Worm (Caenorhabditis elegans) whole organism, L3 larva: ENCODE data around the gene egl-2.
A peak's percentile ranks its signal among the peaks of the same experiment; 100 is the strongest.

ENCODE experiments used
- R02D3.7 ChIP-seq: fragments of 150-350 bp; optimal IDR thresholded peaks from 2 replicates; lab custom pipeline; 2014; ENCODE audit warnings: missing biosample characterization, missing genetic modification characterization
- ZK546.5 ChIP-seq: sonication (generic microtip); optimal IDR thresholded peaks from 2 replicates; lab custom pipeline; 2017; ENCODE audit warnings: missing biosample characterization, missing genetic modification characterization
- aly-2 ChIP-seq: fragments of 150-350 bp; optimal IDR thresholded peaks from 2 replicates; lab custom pipeline; 2014; ENCODE audit warnings: missing biosample characterization, missing genetic modification characterization
- ama-1 ChIP-seq: fragments of 150-350 bp; optimal IDR thresholded peaks from 2 replicates; lab custom pipeline; 2018
- ceh-16 ChIP-seq: sonication (generic microtip); optimal IDR thresholded peaks from 2 replicates; lab custom pipeline; 2017; ENCODE audit warnings: missing biosample characterization, missing genetic modification characterization
- ceh-28 ChIP-seq: fragments of 150-350 bp; optimal IDR thresholded peaks from 2 replicates; lab custom pipeline; 2014; ENCODE audit warnings: missing biosample characterization, missing genetic modification reagents, missing genetic modification characterization
- ceh-82 ChIP-seq: fragments of 150-350 bp; optimal IDR thresholded peaks from 2 replicates; lab custom pipeline; 2014; ENCODE audit warnings: missing biosample characterization, missing genetic modification characterization
- ceh-9 ChIP-seq: sonication (generic microtip); optimal IDR thresholded peaks from 2 replicates; lab custom pipeline; 2018; ENCODE audit warnings: missing biosample characterization, missing genetic modification characterization
- daf-12 ChIP-seq: fragments of 150-350 bp; optimal IDR thresholded peaks from 2 replicates; lab custom pipeline; 2014; ENCODE audit warnings: missing biosample characterization, missing genetic modification reagents, missing genetic modification characterization
- egl-5 ChIP-seq: fragments of 150-350 bp; optimal IDR thresholded peaks from 2 replicates; lab custom pipeline; 2017; ENCODE audit warnings: missing biosample characterization, missing genetic modification reagents, missing genetic modification characterization, inconsistent platforms
- elt-1 ChIP-seq: fragments of 150-350 bp; optimal IDR thresholded peaks from 2 replicates; lab custom pipeline; 2014; ENCODE audit warnings: missing biosample characterization, missing genetic modification characterization
- elt-2 ChIP-seq: sonication (generic microtip); optimal IDR thresholded peaks from 2 replicates; lab custom pipeline; 2016; ENCODE audit warnings: missing genetic modification reagents, mild to moderate bottlenecking, missing genetic modification characterization, missing compliant biosample characterization
- elt-3 ChIP-seq, 3 experiments: fragments of 150-350 bp in 1 of 3; sonication (generic microtip) in 2 of 3; optimal IDR thresholded peaks; 2 replicates in 2 of 3; 4 replicates in 1 of 3; lab custom pipeline; 2014 to 2017; ENCODE audit warnings: missing biosample characterization in 3 of 3, missing genetic modification characterization in 3 of 3
- fkh-10 ChIP-seq: sonication (generic microtip); optimal IDR thresholded peaks from 2 replicates; lab custom pipeline; 2017; ENCODE audit warnings: missing biosample characterization, missing genetic modification reagents, missing genetic modification characterization
- fos-1 ChIP-seq: fragments of 150-350 bp; optimal IDR thresholded peaks from 2 replicates; lab custom pipeline; 2014; ENCODE audit warnings: missing biosample characterization, missing genetic modification characterization
- hmg-11 ChIP-seq: sonication (generic microtip); optimal IDR thresholded peaks from 2 replicates; lab custom pipeline; 2016; ENCODE audit warnings: missing genetic modification characterization, missing compliant biosample characterization
- jun-1 ChIP-seq: fragments of 150-350 bp; optimal IDR thresholded peaks from 2 replicates; lab custom pipeline; 2014; ENCODE audit warnings: missing biosample characterization, missing genetic modification reagents, missing genetic modification characterization
- lsy-12 ChIP-seq: sonication (generic microtip); optimal IDR thresholded peaks from 2 replicates; lab custom pipeline; 2016; ENCODE audit warnings: mild to moderate bottlenecking, missing genetic modification characterization, missing compliant biosample characterization
- mdl-1 ChIP-seq: fragments of 150-350 bp; optimal IDR thresholded peaks from 2 replicates; lab custom pipeline; 2014; ENCODE audit warnings: missing biosample characterization, missing genetic modification characterization
- mml-1 ChIP-seq: fragments of 150-350 bp; sonication (generic microtip); optimal IDR thresholded peaks from 3 replicates; lab custom pipeline; 2014; ENCODE audit warnings: missing biosample characterization, missing genetic modification characterization
- nfya-1 ChIP-seq: sonication (generic microtip); optimal IDR thresholded peaks from 2 replicates; lab custom pipeline; 2017; ENCODE audit warnings: missing genetic modification characterization, mild to moderate bottlenecking, missing compliant biosample characterization, antibody characterized with exemption, moderate library complexity; ENCODE audit not compliant: insufficient read depth
- nhr-12 ChIP-seq: fragments of 150-350 bp; optimal IDR thresholded peaks from 2 replicates; lab custom pipeline; 2014; ENCODE audit warnings: missing biosample characterization, missing genetic modification characterization
- nhr-23 ChIP-seq: fragments of 150-350 bp; optimal IDR thresholded peaks from 2 replicates; lab custom pipeline; 2014; ENCODE audit warnings: missing biosample characterization, missing genetic modification reagents, missing genetic modification characterization
- nhr-237 ChIP-seq: fragments of 150-350 bp; optimal IDR thresholded peaks from 2 replicates; lab custom pipeline; 2014; ENCODE audit warnings: missing biosample characterization, missing genetic modification characterization
- nhr-25 ChIP-seq: sonication (generic microtip); optimal IDR thresholded peaks from 2 replicates; lab custom pipeline; 2017; ENCODE audit warnings: missing biosample characterization, missing genetic modification characterization
- nhr-28 ChIP-seq: fragments of 150-350 bp; optimal IDR thresholded peaks from 2 replicates; lab custom pipeline; 2014; ENCODE audit warnings: missing biosample characterization, missing genetic modification characterization
- nhr-67 ChIP-seq: fragments of 150-350 bp; optimal IDR thresholded peaks from 2 replicates; lab custom pipeline; 2014; ENCODE audit warnings: missing biosample characterization, missing genetic modification characterization
- nhr-77 ChIP-seq: fragments of 150-350 bp; optimal IDR thresholded peaks from 2 replicates; lab custom pipeline; 2014; ENCODE audit warnings: missing biosample characterization, missing genetic modification characterization
- sea-2 ChIP-seq: fragments of 150-350 bp; sonication (generic microtip); optimal IDR thresholded peaks from 4 replicates; lab custom pipeline; 2014; ENCODE audit warnings: missing biosample characterization, missing genetic modification reagents, missing genetic modification characterization
- skn-1 ChIP-seq: fragments of 150-350 bp; optimal IDR thresholded peaks from 2 replicates; lab custom pipeline; 2014; ENCODE audit warnings: missing biosample characterization, missing genetic modification characterization
- snpc-4 ChIP-seq: fragments of 150-350 bp; optimal IDR thresholded peaks from 2 replicates; lab custom pipeline; 2014; ENCODE audit warnings: missing biosample characterization, missing genetic modification characterization
- unc-39 ChIP-seq: sonication (generic microtip); optimal IDR thresholded peaks from 4 replicates; lab custom pipeline; 2017; ENCODE audit warnings: missing biosample characterization, missing genetic modification characterization
- zag-1 ChIP-seq: fragments of 150-350 bp; optimal IDR thresholded peaks from 2 replicates; lab custom pipeline; 2014; ENCODE audit warnings: missing biosample characterization, missing genetic modification characterization

egl-2 gene

ce11 chrV:1263939-1264823 is 35.0 kb downstream of the egl-2 start, which contains the start of the genes rab-1 and C39F7.5 (continued):
- TF ChIP-seq daf-12 (tag; lab: Kevin White, UChicago) (no peak), elt-2 (tag; lab: Kevin White, UChicago) (peak; percentile 58), nhr-25 (tag; lab: Kevin White, UChicago) (no peak), nhr-12 (tag; lab: Kevin White, UChicago) (no peak)
- TF ChIP-seq, all 47 proteins: peak for 11

- TF ChIP-seq ama-1 (lab: Kevin White, UChicago) (no peak), elt-2 (tag; lab: Kevin White, UChicago) (no peak), mdl-1 (tag; lab: Kevin White, UChicago) (no peak), fkh-10 (GFP tag; lab: Kevin White, UChicago) (no peak), ZK546.5 (tag; lab: Kevin White, UChicago) (no peak), nhr-25 (tag; lab: Kevin White, UChicago) (no peak), mml-1 (no peak), zag-1 (tag; lab: Kevin White, UChicago) (no peak), nhr-77 (tag; lab: Kevin White, UChicago) (no peak), nhr-23 (tag; lab: Kevin White, UChicago) (no peak), daf-12 (tag; lab: Kevin White, UChicago) (no peak), lsy-12 (no peak), snpc-4 (tag; lab: Kevin White, UChicago) (no peak), ceh-28 (no peak), fos-1 (no peak)
Observed at ce11 chrV:1263078-1263732, 35.9 kb downstream of the egl-2 start.

- TF ChIP-seq snpc-4 (tag; lab: Kevin White, UChicago) (no peak), lsy-12 (no peak), ceh-16 (tag; lab: Kevin White, UChicago) (no peak), elt-3 (tag; optimal IDR thresholded peaks at IDR 0.05; lab: Kevin White, UChicago) (peak in 1 of 3 experiments; percentile 5), ama-1 (lab: Kevin White, UChicago) (peak; percentile 64), nfya-1 (no peak), hmg-11 (tag; lab: Kevin White, UChicago) (no peak), elt-2 (tag; lab: Kevin White, UChicago) (peak; percentile 21), nhr-28 (tag; lab: Kevin White, UChicago) (no peak), nhr-237 (tag; lab: Kevin White, UChicago) (no peak), R02D3.7 (tag; lab: Kevin White, UChicago) (no peak), ceh-82 (peak; percentile 23)
Observed at ce11 chrV:1262036-1262435, 37.1 kb downstream of the egl-2 start.

ce11 chrV:1260042-1260441 is 39.1 kb downstream of the egl-2 start, which contains the start of gene C39F7.1:
TSS of gene C39F7.1 (plus strand) at chrV:1260342.
- TF ChIP-seq nhr-23 (tag; lab: Kevin White, UChicago) = no peak
- no peak for TF ChIP-seq ama-1 (lab: Kevin White, UChicago)
- no peak for TF ChIP-seq snpc-4 (tag; lab: Kevin White, UChicago)
- no peak for TF ChIP-seq ceh-82
- no peak for TF ChIP-seq unc-39

ce11 chrV:1252794-1253193 is 46.3 kb downstream of the egl-2 start:
- TF ChIP-seq egl-5 (tag; lab: Kevin White, UChicago) (no peak), nhr-67 (tag; lab: Kevin White, UChicago) (no peak), elt-2 (tag; lab: Kevin White, UChicago) (no peak), mdl-1 (tag; lab: Kevin White, UChicago) (no peak), nfya-1 (no peak), skn-1 (tag; lab: Kevin White, UChicago) (no peak), sea-2 (GFP tag; lab: Kevin White, UChicago) (no peak), elt-3 (tag; optimal IDR thresholded peaks at IDR 0.05; lab: Kevin White, UChicago) (no peak), ceh-82 (no peak), nhr-28 (tag; lab: Kevin White, UChicago) (no peak), unc-39 (no peak), ceh-9 (no peak), lsy-12 (no peak), aly-2 (tag; lab: Kevin White, UChicago) (no peak), ceh-28 (no peak), mml-1 (no peak), elt-1 (tag; lab: Kevin White, UChicago) (no peak), jun-1 (no peak), nhr-77 (tag; lab: Kevin White, UChicago) (no peak)
